Fruit fly (Drosophila melanogaster): Measurements from ENCODE around the gene lcs.

Gene lcs

dm6 chrX:21396860-21397459 lies at the start of gene lcs:
TSS of gene lcs (minus strand) at chrX:21397316.
- TF ChIP-seq CG18262 (tag; optimal IDR thresholded peaks at IDR 0.05) = no peak
- no peak for TF ChIP-seq HHEX (GFP tag; optimal IDR thresholded peaks at IDR 0.05)
- peak; percentile 82 for TF ChIP-seq Hr39 (optimal IDR thresholded peaks at IDR 0.05)
- TF ChIP-seq CG12104 (GFP tag; optimal IDR thresholded peaks at IDR 0.05) = no peak
- TF ChIP-seq CG12155 (GFP tag; optimal IDR thresholded peaks at IDR 0.05) = no peak
- no peak for TF ChIP-seq onecut (GFP tag; IDR thresholded peaks at IDR 0.05)
- TF ChIP-seq CG15011 (GFP tag; optimal IDR thresholded peaks at IDR 0.05) = no peak

- TF ChIP-seq CG30020 (tag; optimal IDR thresholded peaks at IDR 0.05) (no peak), run (tag; optimal IDR thresholded peaks at IDR 0.05) (no peak)
Measured at dm6 chrX:21440687-21441086, 43.6 kb upstream of the lcs start.

dm6 chrX:21429156-21429555 lies 32.0 kb upstream of the lcs start, which contains the start of gene CG10918:
TSS of gene CG10918 (minus strand) at chrX:21429256.
- TF ChIP-seq sqz (GFP tag; optimal IDR thresholded peaks at IDR 0.05) (no peak), Trl (optimal IDR thresholded peaks at IDR 0.05) (no peak), Trl (GFP tag; optimal IDR thresholded peaks at IDR 0.05) (no peak), CG34376 (GFP tag; optimal IDR thresholded peaks at IDR 0.05) (no peak), Ptx1 (GFP tag; IDR thresholded peaks at IDR 0.05) (no peak), Oli (tag; optimal IDR thresholded peaks at IDR 0.05) (no peak), Kr (GFP tag; optimal IDR thresholded peaks at IDR 0.05) (no peak), CG43689 (GFP tag; IDR thresholded peaks at IDR 0.05) (no peak), ham (GFP tag; IDR thresholded peaks at IDR 0.05) (no peak), CG11456 (GFP tag; IDR thresholded peaks at IDR 0.05) (no peak), CG11398 (GFP tag; optimal IDR thresholded peaks at IDR 0.05) (no peak)

dm6 chrX:21402672-21403071 lies 5.6 kb upstream of the lcs start, which contains the start of gene whe:
TSS of gene whe (minus strand) at chrX:21402772.
- no peak for TF ChIP-seq CG3065 (GFP tag; optimal IDR thresholded peaks at IDR 0.05)

dm6 chrX:21388734-21389133 lies 8.4 kb downstream of the lcs start, which contains the start of gene mst:
TSS of gene mst (plus strand) at chrX:21388977.
- TF ChIP-seq Dip3 (GFP tag; optimal IDR thresholded peaks at IDR 0.05) = no peak
- TF ChIP-seq NK7.1 (GFP tag; optimal IDR thresholded peaks at IDR 0.05) = no peak
- TF ChIP-seq CG2889 (GFP tag; IDR thresholded peaks at IDR 0.05) = no peak
- TF ChIP-seq CG2678 (tag; optimal IDR thresholded peaks at IDR 0.05) = no peak
- TF ChIP-seq Poxn (GFP tag; IDR thresholded peaks at IDR 0.05) = no peak
- TF ChIP-seq B-H2 (GFP tag; optimal IDR thresholded peaks at IDR 0.05) = no peak
- 0 out of 4 replicates have a peak, but pooled peaks have one; percentile 40 for TF ChIP-seq chinmo (GFP tag; IDR thresholded peaks at IDR 0.05; ENCODE audit: partially characterized antibody)
- TF ChIP-seq TFAM (GFP tag; optimal IDR thresholded peaks at IDR 0.05) = no peak
- TF ChIP-seq grn (GFP tag; optimal IDR thresholded peaks at IDR 0.05) = no peak
- no peak for TF ChIP-seq D19B (GFP tag; optimal IDR thresholded peaks at IDR 0.05)
- TF ChIP-seq Dref (GFP tag; IDR thresholded peaks at IDR 0.05) = peak; percentile 64
- TF ChIP-seq CG16813 (GFP tag; IDR thresholded peaks at IDR 0.05; ENCODE audit: partially characterized antibody) = peak; percentile 62
- TF ChIP-seq CG9727 (GFP tag; optimal IDR thresholded peaks at IDR 0.05) = no peak
- no peak for TF ChIP-seq CG3281 (GFP tag; optimal IDR thresholded peaks at IDR 0.05)
- TF ChIP-seq CG34224 (GFP tag; IDR thresholded peaks at IDR 0.05; ENCODE audit: partially characterized antibody) = peak; percentile 70
- TF ChIP-seq CG2116 (GFP tag; optimal IDR thresholded peaks at IDR 0.05) = peak; percentile 30
- no peak for TF ChIP-seq gcm (GFP tag; optimal IDR thresholded peaks at IDR 0.05)
- TF ChIP-seq gt (GFP tag; IDR thresholded peaks at IDR 0.05) = no peak
- TF ChIP-seq CG13624 (GFP tag; optimal IDR thresholded peaks at IDR 0.05) = peak; percentile 76
- TF ChIP-seq D19A (tag; optimal IDR thresholded peaks at IDR 0.05) = peak; percentile 53
- TF ChIP-seq CG3995 (GFP tag; optimal IDR thresholded peaks at IDR 0.05) = no peak
- TF ChIP-seq E2f2 (GFP tag; IDR thresholded peaks at IDR 0.05) = peak; percentile 69
- TF ChIP-seq E2f1 (GFP tag; IDR thresholded peaks at IDR 0.05) = no peak
- TF ChIP-seq Doc3 (GFP tag; IDR thresholded peaks at IDR 0.05; ENCODE audit: partially characterized antibody) = peak; percentile 58; the same call in 1 of the 3 replicates
- no peak for TF ChIP-seq Oaz (GFP tag; IDR thresholded peaks at IDR 0.05)
